Worm (Caenorhabditis elegans) whole organism, L4/young adult: ENCODE measurements around the gene tag-65.

Source experiments
- W03F9.2 ChIP-seq: fragments of 150-350 bp; optimal IDR thresholded peaks from 2 replicates; lab custom pipeline; 2014; ENCODE audit warnings: missing biosample characterization, missing genetic modification characterization
- dao-5 ChIP-seq: sonication (generic microtip); optimal IDR thresholded peaks from 2 replicates; lab custom pipeline; 2016; ENCODE audit warnings: missing genotype, missing genetic modification characterization, moderate library complexity, missing compliant biosample characterization

ce11 chrV:13658577-13658976, 19.8 kb downstream of the tag-65 start:
- TF ChIP-seq dao-5 (tag; lab: Kevin White, UChicago) (no peak), W03F9.2 (tag; lab: Kevin White, UChicago) (peak; percentile 28)
